Fruit fly (Drosophila melanogaster): ENCODE measurements around the gene NO66.

DNA sequence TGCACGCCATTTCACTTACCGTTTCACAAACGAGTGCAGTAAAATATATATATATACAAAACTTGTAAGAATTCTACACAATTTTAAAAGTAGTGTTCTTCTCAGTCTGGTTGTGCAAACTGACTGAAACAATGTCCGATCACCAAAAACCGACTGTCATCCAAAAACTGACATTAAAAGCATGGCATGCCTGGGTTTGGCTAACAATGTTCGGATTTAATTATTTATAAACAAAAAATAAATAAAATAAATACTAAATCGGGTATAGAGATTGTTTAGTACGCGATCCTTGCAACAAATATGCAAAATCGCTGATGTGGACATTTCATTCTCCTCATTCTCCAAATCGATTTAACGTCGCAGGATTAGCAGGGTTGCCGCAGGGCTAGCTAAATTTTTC, 17.0 kb upstream of the NO66 start, which contains the start of gene CG12692:
- TF ChIP-seq Gug (GFP tag; IDR thresholded peaks at IDR 0.05) (no peak), chm (GFP tag; IDR thresholded peaks at IDR 0.05) (no peak), Ets65A (GFP tag) (no peak), CG12299 (tag; optimal IDR thresholded peaks at IDR 0.05) (no peak), gfzf (GFP tag; optimal IDR thresholded peaks at IDR 0.05) (no peak), Scr (GFP tag; IDR thresholded peaks at IDR 0.05; ENCODE audit: partially characterized antibody) (no peak), CG16863 (GFP tag; optimal IDR thresholded peaks at IDR 0.05) (no peak), btn (GFP tag; optimal IDR thresholded peaks at IDR 0.05) (no peak), aop (GFP tag; IDR thresholded peaks at IDR 0.05) (no peak), Myb (GFP tag; optimal IDR thresholded peaks at IDR 0.05) (no peak), exex (tag; optimal IDR thresholded peaks at IDR 0.05) (no peak)

Data from whole organism, embryonic.